Worm (Caenorhabditis elegans) whole organism, L4/young adult: ENCODE measurements around the gene cyn-6.

Experiments
- W03F9.2 ChIP-seq: fragments of 150-350 bp; optimal IDR thresholded peaks from 2 replicates; lab custom pipeline; 2014; ENCODE audit warnings: missing biosample characterization, missing genetic modification characterization
- dao-5 ChIP-seq: sonication (generic microtip); optimal IDR thresholded peaks from 2 replicates; lab custom pipeline; 2016; ENCODE audit warnings: missing genotype, missing genetic modification characterization, moderate library complexity, missing compliant biosample characterization
- him-1 ChIP-seq: sonication (generic microtip); optimal IDR thresholded peaks from 2 replicates; lab custom pipeline; 2016; ENCODE audit warnings: missing genotype, missing genetic modification reagents, missing genetic modification characterization, missing compliant biosample characterization

The cyn-6 gene

DNA sequence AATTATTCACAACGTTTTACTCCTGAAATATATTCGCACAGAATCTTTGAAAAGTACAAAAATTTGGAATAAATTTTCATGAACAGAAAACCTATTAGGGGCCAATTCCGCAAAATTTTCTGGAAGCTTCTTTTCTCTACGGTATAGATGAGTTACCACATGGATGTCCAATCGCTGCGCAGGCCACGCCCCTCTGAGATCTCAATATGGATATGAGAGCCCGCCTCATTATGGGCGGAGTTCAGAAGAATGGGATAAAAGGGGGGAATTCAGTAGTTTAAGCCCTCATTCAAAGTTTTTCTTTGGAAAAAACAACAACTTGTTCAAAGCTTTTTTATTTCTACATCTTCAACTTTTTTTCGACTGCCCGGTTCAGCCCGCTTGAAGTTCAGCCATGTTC is 38.3 kb downstream of the cyn-6 start, which contains the start of gene daf-7:
TSS of gene daf-7 (plus strand) at position 301 of the 400 bp plus-strand sequence.
- TF ChIP-seq him-1 (no peak), dao-5 (tag; lab: Kevin White, UChicago) (no peak), W03F9.2 (no peak)

DNA sequence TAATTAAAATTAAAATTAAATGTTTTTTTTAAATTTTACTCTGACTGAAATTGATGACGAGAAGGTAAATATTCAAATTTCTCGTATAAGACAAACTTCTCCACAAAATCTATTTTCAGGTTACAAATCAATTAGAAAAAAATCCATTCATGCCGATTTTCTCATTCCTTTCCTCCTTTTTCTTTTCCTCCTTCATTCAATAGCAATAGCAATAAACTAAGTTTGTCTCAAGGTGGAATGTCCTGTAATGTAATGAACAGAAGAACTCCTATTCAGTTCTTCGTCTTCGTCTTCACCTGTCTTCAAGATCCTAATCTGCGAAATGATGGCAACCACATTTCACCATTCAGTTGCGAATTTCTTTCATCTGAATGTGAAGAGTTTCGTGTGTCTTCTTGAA is 42.6 kb downstream of the cyn-6 start, which contains the start of gene dac-1:
TSS of gene dac-1 (plus strand) at position 301 of the 400 bp plus-strand sequence.
- TF ChIP-seq him-1 (no peak), W03F9.2 (no peak), dao-5 (tag; lab: Kevin White, UChicago) (no peak)

DNA sequence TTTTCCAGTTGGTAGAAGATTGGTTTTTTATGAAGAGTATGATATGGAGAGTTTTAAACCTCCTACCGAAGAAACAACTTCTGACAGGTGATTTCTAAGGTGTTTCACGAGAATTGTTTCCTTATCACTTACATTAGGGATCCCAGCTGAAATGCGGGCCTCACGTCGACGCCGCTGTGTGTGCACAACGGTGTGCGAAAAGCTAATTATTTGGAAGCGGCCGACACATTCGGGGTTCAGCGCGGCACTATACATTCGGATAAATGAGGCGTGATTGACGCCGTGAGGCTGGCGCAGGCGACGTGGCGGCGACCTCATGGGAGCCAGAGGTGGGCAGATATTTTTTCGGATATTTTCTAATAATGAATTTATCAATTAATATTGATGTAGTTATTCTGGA is 46.1 kb downstream of the cyn-6 start:
- TF ChIP-seq dao-5 (tag; lab: Kevin White, UChicago) (no peak), W03F9.2 (no peak), him-1 (no peak)

DNA sequence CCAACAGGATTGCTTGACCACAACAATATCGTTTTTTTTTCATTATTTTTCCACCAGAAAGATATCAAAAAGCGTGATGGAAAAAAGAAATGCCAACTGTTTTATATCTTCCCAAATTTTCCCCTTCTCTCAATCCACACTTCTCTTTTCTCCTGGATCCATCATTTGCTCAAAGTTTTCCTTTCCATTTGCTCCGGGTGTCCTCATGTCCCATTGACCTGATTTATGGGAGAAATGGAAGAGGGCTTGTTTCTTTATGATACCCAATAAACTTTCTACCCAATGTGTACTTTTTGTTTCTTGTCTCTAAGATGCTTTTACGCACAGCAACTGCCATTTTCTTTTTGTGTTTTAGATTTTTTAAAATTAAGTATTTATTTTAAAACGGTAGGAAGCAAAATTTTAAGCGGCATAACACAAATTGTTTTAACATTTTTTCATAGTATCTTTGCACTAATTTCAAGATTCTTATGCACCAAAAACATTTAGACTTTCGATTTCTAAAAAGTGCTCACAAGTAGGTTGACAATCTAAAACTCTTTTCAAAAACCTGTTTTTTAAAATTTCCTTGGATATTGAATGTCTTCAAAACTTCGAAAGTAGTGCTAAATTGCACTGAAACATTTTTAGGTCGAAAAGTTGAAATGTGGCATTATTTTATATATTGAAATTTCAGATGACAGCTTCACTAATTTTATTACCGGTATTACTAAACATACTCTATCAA is 49.5 kb downstream of the cyn-6 start, which contains the start of gene clec-149:
TSS of gene clec-149 (plus strand) at position 677 of the 727 bp plus-strand sequence.
- TF ChIP-seq dao-5 (tag; lab: Kevin White, UChicago): no peak
- TF ChIP-seq W03F9.2: no peak
- TF ChIP-seq him-1: no peak
